Worm (Caenorhabditis elegans): ENCODE results near the gene C43H6.6.

C43H6.6 gene

DNA sequence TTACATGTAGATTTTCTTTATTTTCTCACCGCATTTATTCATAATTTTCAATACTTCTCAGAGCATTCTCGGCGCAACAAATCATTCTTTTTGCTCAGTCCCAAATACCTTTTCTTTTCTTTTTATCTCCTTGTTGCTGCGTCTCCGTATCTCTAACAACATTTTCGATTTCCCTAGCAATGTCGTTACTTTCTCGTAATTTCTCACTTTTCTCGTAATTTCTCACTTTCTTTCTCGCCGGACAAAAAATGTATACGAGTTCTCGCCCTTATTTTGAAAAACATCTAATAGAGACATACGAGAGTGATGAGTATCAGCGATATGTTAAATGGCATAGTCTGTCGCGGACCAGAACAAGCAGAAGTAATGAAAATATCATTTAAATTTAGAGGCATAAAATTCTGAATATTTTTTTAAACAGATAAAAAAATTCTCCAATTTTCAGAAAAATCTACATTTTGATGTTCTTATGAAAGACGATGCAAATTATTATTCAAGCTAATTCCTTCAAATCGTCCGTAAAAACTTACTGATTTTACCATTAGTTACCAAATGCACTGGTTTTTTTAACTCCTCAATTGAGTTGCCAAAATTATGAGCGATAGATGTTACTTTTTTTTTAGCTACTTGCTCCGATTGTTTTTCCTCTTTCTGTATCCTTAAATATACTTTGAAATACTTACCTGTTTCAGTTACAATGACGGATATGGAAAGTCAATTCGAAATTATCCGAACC lies 19.6 kb upstream of the C43H6.6 start, which contains the start of gene F47G3.3:
TSS of gene F47G3.3 (plus strand) at position 686 of the 736 bp plus-strand sequence.
- no peak for TF ChIP-seq fkh-3 (tag; optimal IDR thresholded peaks at IDR 0.05)
- no peak for TF ChIP-seq zim-3 (tag; optimal IDR thresholded peaks at IDR 0.05)
- TF ChIP-seq pha-4 (tag; optimal IDR thresholded peaks at IDR 0.05) = no peak
- no peak for TF ChIP-seq nfya-1 (tag; optimal IDR thresholded peaks at IDR 0.05; ENCODE audit: borderline replicate concordance, insufficient read depth)
- no peak for TF ChIP-seq F57C9.4 (tag; optimal IDR thresholded peaks at IDR 0.05)
- no peak for TF ChIP-seq hlh-26 (GFP tag; conservative IDR thresholded peaks at IDR 0.05)
- no peak for TF ChIP-seq ceh-79 (tag; optimal IDR thresholded peaks at IDR 0.05)
- no peak for TF ChIP-seq F10E7.11 (tag; optimal IDR thresholded peaks at IDR 0.05)
- no peak for TF ChIP-seq hmg-1.2 (GFP tag; IDR thresholded peaks at IDR 0.05)
- TF ChIP-seq aptf-3 (GFP tag; IDR thresholded peaks at IDR 0.05) = no peak
- TF ChIP-seq snpc-1.1 (tag; optimal IDR thresholded peaks at IDR 0.05; ENCODE audit: insufficient read depth) = no peak
- no peak for TF ChIP-seq ama-1 (optimal IDR thresholded peaks at IDR 0.05)
- no peak for TF ChIP-seq ama-1 (GFP tag; optimal IDR thresholded peaks at IDR 0.05)
- no peak for TF ChIP-seq sdz-38 (tag; optimal IDR thresholded peaks at IDR 0.05)

DNA sequence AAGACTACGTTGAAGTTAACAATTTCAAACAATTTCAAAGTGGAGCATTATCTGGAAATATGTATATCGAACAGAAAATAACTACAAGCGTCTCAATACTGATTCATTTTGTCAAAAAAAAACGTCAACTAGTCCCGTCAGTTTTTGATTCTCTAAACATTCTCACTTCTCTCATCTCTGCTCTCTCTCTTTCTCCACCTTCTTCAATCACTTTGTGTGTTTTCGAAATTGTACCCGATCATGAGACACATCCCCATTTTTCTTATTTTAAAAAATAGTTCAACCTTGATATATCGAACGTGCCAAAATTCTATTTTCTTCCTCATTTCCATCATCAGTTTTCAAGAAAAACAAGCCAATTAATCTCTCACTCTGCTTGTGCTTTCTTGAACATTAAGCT lies 14.3 kb upstream of the C43H6.6 start:
- TF ChIP-seq Y56A3A.18 (GFP tag; IDR thresholded peaks at IDR 0.05) = no peak
- TF ChIP-seq dox-1 (GFP tag; IDR thresholded peaks at IDR 0.05) = no peak
- TF ChIP-seq cebp-1 (GFP tag; IDR thresholded peaks at IDR 0.05) = no peak
- no peak for TF ChIP-seq cebp-1 (tag; optimal IDR thresholded peaks at IDR 0.05)
- TF ChIP-seq cebp-2 (GFP tag; IDR thresholded peaks at IDR 0.05) = no peak
- no peak for TF ChIP-seq lsl-1 (GFP tag; optimal IDR thresholded peaks at IDR 0.05)
- no peak for TF ChIP-seq chd-7 (tag; optimal IDR thresholded peaks at IDR 0.05)
- TF ChIP-seq nfya-1 (tag; optimal IDR thresholded peaks at IDR 0.05; ENCODE audit: borderline replicate concordance, insufficient read depth) = no peak
- no peak for TF ChIP-seq F23B12.7 (tag; optimal IDR thresholded peaks at IDR 0.05; ENCODE audit: insufficient read depth)
- no peak for TF ChIP-seq mel-28 (tag; optimal IDR thresholded peaks at IDR 0.05; ENCODE audit: borderline replicate concordance)
- no peak for TF ChIP-seq egl-18 (GFP tag; IDR thresholded peaks at IDR 0.05)
- TF ChIP-seq ceh-40 (GFP tag; IDR thresholded peaks at IDR 0.05) = no peak
- TF ChIP-seq F52B5.7 (tag; optimal IDR thresholded peaks at IDR 0.05) = no peak
- no peak for TF ChIP-seq madf-8 (GFP tag; conservative IDR thresholded peaks at IDR 0.05)
- no peak for TF ChIP-seq ceh-27 (GFP tag; optimal IDR thresholded peaks at IDR 0.05)
- TF ChIP-seq B0035.1 (tag; optimal IDR thresholded peaks at IDR 0.05) = no peak
- no peak for TF ChIP-seq dpff-1 (tag; optimal IDR thresholded peaks at IDR 0.05)
- no peak for TF ChIP-seq C06A6.2 (GFP tag; conservative IDR thresholded peaks at IDR 0.05)
- TF ChIP-seq hlh-12 (tag; optimal IDR thresholded peaks at IDR 0.05) = no peak
- no peak for TF ChIP-seq repo-1 (tag; optimal IDR thresholded peaks at IDR 0.05)

- TF ChIP-seq F22D6.2 (tag; optimal IDR thresholded peaks at IDR 0.05) (no peak), rcor-1 (GFP tag; IDR thresholded peaks at IDR 0.05) (no peak), ZK185.1 (tag; optimal IDR thresholded peaks at IDR 0.05; ENCODE audit: poor library complexity, severe bottlenecking) (no peak), F55B11.4 (tag; optimal IDR thresholded peaks at IDR 0.05; ENCODE audit: borderline replicate concordance, insufficient read depth) (no peak), T26A5.8 (tag; optimal IDR thresholded peaks at IDR 0.05) (no peak), ztf-22 (GFP tag; optimal IDR thresholded peaks at IDR 0.05) (no peak), nhr-179 (tag; optimal IDR thresholded peaks at IDR 0.05) (no peak)
These were observed 13.8 kb upstream of the C43H6.6 start, which contains the start of gene F47G3.4 for ce11 chrX:2381282-2381681. Gene F47G3.4 (plus strand): TSS chrX:2381582.

Measured in whole organism, young adult.